Fruit fly (Drosophila melanogaster) whole organism, embryonic: ENCODE measurements around the gene CG2278.
A peak's percentile ranks its signal among the peaks of the same experiment; 100 is the strongest.

ENCODE experiments used
- Antp ChIP-seq: fragments of 200-800 bp; sonication (Bioruptor generic); optimal IDR thresholded peaks from 3 replicates; lab custom pipeline; 2016; ENCODE audit warnings: missing biosample characterization, missing genetic modification characterization
- CG10147 ChIP-seq: fragments of 200-800 bp; sonication (Bioruptor generic); optimal IDR thresholded peaks from 2 replicates; lab custom pipeline; 2019; ENCODE audit warnings: missing biosample characterization, mild to moderate bottlenecking, missing genetic modification characterization, moderate library complexity
- CG10209 ChIP-seq: fragments of 200-800 bp; sonication (Bioruptor generic); optimal IDR thresholded peaks from 3 replicates; lab custom pipeline; 2017; ENCODE audit warnings: missing biosample characterization, mild to moderate bottlenecking, missing genetic modification characterization, missing genetic modification reagents
- CG10267 ChIP-seq: fragments of 200-800 bp; sonication (Bioruptor generic); optimal IDR thresholded peaks from 2 replicates; lab custom pipeline; 2018; ENCODE audit warnings: missing biosample characterization, mild to moderate bottlenecking, missing genetic modification characterization, moderate library complexity
- CG10274 ChIP-seq: fragments of 200-800 bp; sonication (Bioruptor generic); optimal IDR thresholded peaks from 3 replicates; lab custom pipeline; 2017; ENCODE audit warnings: missing biosample characterization, mild to moderate bottlenecking, missing genetic modification characterization
- CG10654 ChIP-seq: fragments of 200-800 bp; sonication (Bioruptor generic); optimal IDR thresholded peaks from 2 replicates; lab custom pipeline; 2016; ENCODE audit warnings: missing biosample characterization, missing genetic modification characterization
- CG12391 ChIP-seq: fragments of 200-800 bp; sonication (Bioruptor generic); optimal IDR thresholded peaks from 3 replicates; lab custom pipeline; 2018; ENCODE audit warnings: missing biosample characterization, mild to moderate bottlenecking, missing genetic modification characterization, moderate library complexity
- CG12769 ChIP-seq: fragments of 200-800 bp; sonication (Bioruptor generic); optimal IDR thresholded peaks from 2 replicates; lab custom pipeline; 2019; ENCODE audit warnings: missing biosample characterization, mild to moderate bottlenecking, missing genetic modification characterization, moderate library complexity
- CG1602 ChIP-seq: fragments of 200-800 bp; sonication (Bioruptor generic); optimal IDR thresholded peaks from 3 replicates; lab custom pipeline; 2016; ENCODE audit warnings: missing biosample characterization, missing genetic modification characterization
- CG16813 ChIP-seq: fragments of 200-800 bp; sonication (Bioruptor generic); IDR thresholded peaks from 3 replicates; pipeline ENCODE4 v1.3.6; 2022; ENCODE audit warnings: missing biosample characterization, missing genetic modification characterization; ENCODE audit not compliant: partially characterized antibody
- CG2202 ChIP-seq: fragments of 200-800 bp; sonication (Bioruptor generic); optimal IDR thresholded peaks from 2 replicates; lab custom pipeline; 2018; ENCODE audit warnings: missing biosample characterization, mild to moderate bottlenecking, missing genetic modification characterization
- CG2712 ChIP-seq: fragments of 200-800 bp; optimal IDR thresholded peaks from 3 replicates; lab custom pipeline; 2019; ENCODE audit warnings: missing biosample characterization, mild to moderate bottlenecking, missing genetic modification characterization, moderate library complexity
- CG30020 ChIP-seq: fragments of 200-800 bp; optimal IDR thresholded peaks from 2 replicates; lab custom pipeline; 2019; ENCODE audit warnings: missing biosample characterization, mild to moderate bottlenecking, missing genetic modification characterization, moderate library complexity
- CG32532 ChIP-seq: fragments of 200-800 bp; sonication (Bioruptor generic); IDR thresholded peaks from 2 replicates; pipeline ENCODE4 v1.3.6; 2022; ENCODE audit warnings: missing biosample characterization, missing genetic modification characterization
- CG5180 ChIP-seq: fragments of 200-800 bp; sonication (Bioruptor generic); optimal IDR thresholded peaks from 3 replicates; lab custom pipeline; 2017; ENCODE audit warnings: missing biosample characterization, missing genetic modification characterization, mild to moderate bottlenecking, moderate library complexity, missing genetic modification reagents
- CG6683 ChIP-seq: fragments of 200-800 bp; sonication (Bioruptor generic); optimal IDR thresholded peaks from 2 replicates; lab custom pipeline; 2017; ENCODE audit warnings: missing biosample characterization, mild to moderate bottlenecking, missing genetic modification characterization, missing genetic modification reagents
- CG6813 ChIP-seq: fragments of 200-800 bp; sonication (Bioruptor generic); optimal IDR thresholded peaks from 2 replicates; lab custom pipeline; 2017; ENCODE audit warnings: missing biosample characterization, missing genetic modification characterization, mild to moderate bottlenecking, moderate library complexity, missing genetic modification reagents
- CG7839 ChIP-seq: fragments of 200-800 bp; sonication (Bioruptor generic); optimal IDR thresholded peaks from 3 replicates; lab custom pipeline; 2018; ENCODE audit warnings: missing biosample characterization, mild to moderate bottlenecking, missing genetic modification characterization, moderate library complexity
- CG9727 ChIP-seq: fragments of 200-800 bp; sonication (Bioruptor generic); optimal IDR thresholded peaks from 3 replicates; lab custom pipeline; 2017; ENCODE audit warnings: missing biosample characterization, mild to moderate bottlenecking, missing genetic modification characterization
- Jarid2 ChIP-seq: fragments of 200-800 bp; sonication (Bioruptor generic); optimal IDR thresholded peaks from 3 replicates; lab custom pipeline; 2017; ENCODE audit warnings: mild to moderate bottlenecking, missing biosample characterization, missing genetic modification reagents, missing genetic modification characterization
- MBD-R2 ChIP-seq: fragments of 200-800 bp; sonication (Bioruptor generic); IDR thresholded peaks from 2 replicates; pipeline ENCODE4 v1.3.6; 2022; ENCODE audit warnings: missing biosample characterization, missing genetic modification characterization
- Med ChIP-seq: fragments of 200-800 bp; sonication (Bioruptor generic); peaks from one replicate; lab custom pipeline; 2016; ENCODE audit warnings: missing biosample characterization, missing genetic modification characterization, mild to moderate bottlenecking, inconsistent platforms, moderate library complexity
- Oaz ChIP-seq: fragments of 200-800 bp; sonication (Bioruptor generic); IDR thresholded peaks from 2 replicates; pipeline ENCODE4 v1.3.6; 2022; ENCODE audit warnings: missing biosample characterization, missing genetic modification characterization
- Pdp1 ChIP-seq, 2 experiments: fragments of 200-800 bp; sonication (Bioruptor generic); optimal IDR thresholded peaks; 3 replicates each; lab custom pipeline; 2016; ENCODE audit warnings: missing biosample characterization in 2 of 2, missing genetic modification characterization in 2 of 2, mild to moderate bottlenecking in 1 of 2, moderate library complexity in 1 of 2
- Tbp ChIP-seq: fragments of >200 bp; optimal IDR thresholded peaks from 2 replicates; lab custom pipeline; 2018; ENCODE audit warnings: missing biosample characterization, missing genetic modification characterization
- Trl ChIP-seq, 3 experiments: fragments of >200 bp in 2 of 3; fragments of 200-800 bp in 1 of 3; sonication (Bioruptor generic) in 1 of 3; optimal IDR thresholded peaks; 2 replicates in 1 of 3; 3 replicates in 2 of 3; lab custom pipeline; 2016 to 2017; ENCODE audit warnings: missing biosample characterization in 1 of 3, missing genetic modification characterization in 1 of 3
- Usf ChIP-seq: fragments of 200-800 bp; sonication (Bioruptor generic); optimal IDR thresholded peaks from 2 replicates; lab custom pipeline; 2017; ENCODE audit warnings: missing genotype, missing biosample characterization, missing genetic modification characterization
- ap ChIP-seq: fragments of 200-800 bp; sonication (Bioruptor generic); IDR thresholded peaks from 2 replicates; pipeline ENCODE4 v1.3.6; 2022; ENCODE audit warnings: missing biosample characterization, missing genetic modification characterization
- ara ChIP-seq: fragments of 200-800 bp; sonication (Bioruptor generic); IDR thresholded peaks from 2 replicates; pipeline ENCODE4 v1.3.6; 2022; ENCODE audit warnings: missing biosample characterization, missing genetic modification characterization
- dan ChIP-seq: fragments of 200-800 bp; sonication (Bioruptor generic); IDR thresholded peaks from 2 replicates; pipeline ENCODE4 v1.3.6; 2022; ENCODE audit warnings: missing biosample characterization, missing genetic modification characterization
- eyg ChIP-seq: fragments of 200-800 bp; sonication (Bioruptor generic); optimal IDR thresholded peaks from 3 replicates; lab custom pipeline; 2016; ENCODE audit warnings: missing biosample characterization, missing genetic modification characterization
- fd102C ChIP-seq: fragments of 200-800 bp; sonication (Bioruptor generic); optimal IDR thresholded peaks from 2 replicates; lab custom pipeline; 2018; ENCODE audit warnings: missing biosample characterization, mild to moderate bottlenecking, missing genetic modification characterization, moderate library complexity
- fd3F ChIP-seq: fragments of 200-800 bp; sonication (Bioruptor generic); optimal IDR thresholded peaks from 2 replicates; lab custom pipeline; 2018; ENCODE audit warnings: missing biosample characterization, mild to moderate bottlenecking, missing genetic modification characterization, moderate library complexity
- fu2 ChIP-seq: fragments of 200-800 bp; sonication (Bioruptor generic); optimal IDR thresholded peaks from 2 replicates; lab custom pipeline; 2016; ENCODE audit warnings: missing biosample characterization, missing genetic modification characterization
- her ChIP-seq: fragments of 200-800 bp; sonication (Bioruptor generic); optimal IDR thresholded peaks from 2 replicates; lab custom pipeline; 2016; ENCODE audit warnings: missing biosample characterization, missing genetic modification characterization
- jumu ChIP-seq: fragments of 200-800 bp; sonication (Bioruptor generic); optimal IDR thresholded peaks from 3 replicates; lab custom pipeline; 2016; ENCODE audit warnings: missing biosample characterization, missing genetic modification characterization
- lab ChIP-seq: fragments of 200-800 bp; sonication (Bioruptor generic); optimal IDR thresholded peaks from 3 replicates; lab custom pipeline; 2017; ENCODE audit warnings: missing biosample characterization, missing genetic modification characterization, mild to moderate bottlenecking, moderate library complexity, missing genetic modification reagents
- luna ChIP-seq: fragments of 200-800 bp; sonication (Bioruptor generic); optimal IDR thresholded peaks from 2 replicates; lab custom pipeline; 2016; ENCODE audit warnings: missing biosample characterization, missing genetic modification characterization
- oc ChIP-seq: fragments of 200-800 bp; sonication (Bioruptor generic); optimal IDR thresholded peaks from 2 replicates; lab custom pipeline; 2018; ENCODE audit warnings: missing biosample characterization, mild to moderate bottlenecking, missing genetic modification characterization, moderate library complexity
- otp ChIP-seq: fragments of 200-800 bp; sonication (Bioruptor generic); IDR thresholded peaks from 3 replicates; pipeline ENCODE4, ENCODE4 v1.3.6; 2022; ENCODE audit warnings: missing biosample characterization, missing genetic modification characterization
- phol ChIP-seq: fragments of 200-800 bp; sonication (Bioruptor generic); optimal IDR thresholded peaks from 3 replicates; lab custom pipeline; 2018; ENCODE audit warnings: missing biosample characterization, mild to moderate bottlenecking, missing genetic modification characterization, moderate library complexity
- slbo ChIP-seq: fragments of 200-800 bp; sonication (Bioruptor generic); IDR thresholded peaks from 2 replicates; pipeline ENCODE4 v1.3.6; 2022; ENCODE audit warnings: missing biosample characterization, missing genetic modification characterization
- slou ChIP-seq: fragments of 200-800 bp; sonication (Bioruptor generic); optimal IDR thresholded peaks from 3 replicates; lab custom pipeline; 2016; ENCODE audit warnings: missing biosample characterization, missing genetic modification characterization
- sna ChIP-seq: fragments of 200-800 bp; sonication (Bioruptor generic); IDR thresholded peaks from 2 replicates; pipeline ENCODE4 v1.3.6; 2022; ENCODE audit warnings: missing biosample characterization, missing genetic modification characterization; ENCODE audit not compliant: partially characterized antibody
- sug ChIP-seq: fragments of 200-800 bp; optimal IDR thresholded peaks from 2 replicates; lab custom pipeline; 2019; ENCODE audit warnings: missing biosample characterization, mild to moderate bottlenecking, missing genetic modification characterization, moderate library complexity
- tgo ChIP-seq: fragments of 200-800 bp; sonication (Bioruptor generic); IDR thresholded peaks from 3 replicates; pipeline ENCODE4 v1.3.6; 2022; ENCODE audit warnings: missing biosample characterization, missing genetic modification characterization
- tio ChIP-seq: fragments of 200-800 bp; sonication (Bioruptor generic); optimal IDR thresholded peaks from 2 replicates; lab custom pipeline; 2017; ENCODE audit warnings: missing biosample characterization, missing genetic modification characterization, inconsistent platforms
- toy ChIP-seq: fragments of 200-800 bp; sonication (Bioruptor generic); IDR thresholded peaks from 2 replicates; pipeline ENCODE4 v1.3.6; 2022; ENCODE audit warnings: missing biosample characterization, missing genetic modification characterization
- wdn ChIP-seq: fragments of 200-800 bp; sonication (Bioruptor generic); IDR thresholded peaks from 2 replicates; pipeline ENCODE4 v1.3.6; 2022; ENCODE audit warnings: missing biosample characterization, missing genetic modification characterization

The CG2278 gene

dm6 chrX:8202724-8203362 lies 32.8 kb upstream of the CG2278 start (continued):
- no peak for TF ChIP-seq CG6683 (GFP tag; lab: Kevin White, UChicago)
- TF ChIP-seq tio (GFP tag; lab: Kevin White, UChicago) = no peak
- no peak for TF ChIP-seq sna (GFP tag; lab: Robert Waterston, UW)
- TF ChIP-seq fd102C (GFP tag; lab: Kevin White, UChicago) = no peak
- peak; percentile 45 for TF ChIP-seq slbo (GFP tag; lab: Robert Waterston, UW)
- TF ChIP-seq toy = no peak
- TF ChIP-seq CG30020 (tag; lab: Kevin White, UChicago) = no peak
- TF ChIP-seq ap = no peak
- no peak for TF ChIP-seq eyg (GFP tag; lab: Kevin White, UChicago)
- TF ChIP-seq tgo (GFP tag; lab: Robert Waterston, UW) = peak; percentile 40; the same call in 2 of the 3 replicates
- TF ChIP-seq CG7839 (tag; lab: Kevin White, UChicago) = peak; percentile 45
- peak; percentile 15 for TF ChIP-seq CG2712 (tag; lab: Kevin White, UChicago)
- no peak for TF ChIP-seq Tbp (GFP tag; lab: Kevin White, UChicago)
- no peak for TF ChIP-seq Jarid2
- TF ChIP-seq Usf (GFP tag; lab: Kevin White, UChicago) = no peak
- TF ChIP-seq CG9727 (GFP tag; lab: Kevin White, UChicago) = peak; percentile 16
- no peak for TF ChIP-seq CG6813
- TF ChIP-seq otp (GFP tag; lab: Robert Waterston, UW) = no peak
- peak; percentile 4 for TF ChIP-seq Antp
- TF ChIP-seq CG1602 (GFP tag; lab: Kevin White, UChicago) = no peak
- TF ChIP-seq dan (GFP tag; lab: Robert Waterston, UW) = no peak
- peak in 1 of 2 experiments; percentile 21 for TF ChIP-seq Pdp1 (GFP tag; optimal IDR thresholded peaks at IDR 0.05; lab: Kevin White, UChicago)
- TF ChIP-seq luna = no peak
- TF ChIP-seq CG32532 (GFP tag; lab: Robert Waterston, UW) = 0 out of 2 replicates have a peak, but pooled peaks have one; percentile 10
- TF ChIP-seq CG10209 = peak; percentile 10
- TF ChIP-seq slou (GFP tag; lab: Kevin White, UChicago) = no peak
- no peak for TF ChIP-seq CG2202 (tag; lab: Kevin White, UChicago)
- no peak for TF ChIP-seq jumu (GFP tag; lab: Kevin White, UChicago)
- no peak for TF ChIP-seq wdn
- TF ChIP-seq CG12391 (tag; lab: Kevin White, UChicago) = peak; percentile 28
- no peak for TF ChIP-seq CG10274 (GFP tag; lab: Kevin White, UChicago)
- no peak for TF ChIP-seq Oaz (GFP tag; lab: Robert Waterston, UW)
- TF ChIP-seq Trl (optimal IDR thresholded peaks at IDR 0.05; lab: Kevin White, UChicago) = no peak
- no peak for TF ChIP-seq Trl (GFP tag; optimal IDR thresholded peaks at IDR 0.05; lab: Kevin White, UChicago)
- peak; percentile 12 for TF ChIP-seq phol (tag; lab: Kevin White, UChicago)
- TF ChIP-seq CG10147 (GFP tag; lab: Kevin White, UChicago) = no peak
- no peak for TF ChIP-seq CG16813 (GFP tag; lab: Robert Waterston, UW)
- TF ChIP-seq CG10654 (GFP tag; lab: Kevin White, UChicago) = no peak
- peak; percentile 42 for TF ChIP-seq CG12769
- peak; percentile 77 for TF ChIP-seq Med
- TF ChIP-seq ara = no peak
- TF ChIP-seq her (GFP tag; lab: Kevin White, UChicago) = no peak
- TF ChIP-seq fd3F = no peak
- TF ChIP-seq oc (tag; lab: Kevin White, UChicago) = no peak
- TF ChIP-seq MBD-R2 (GFP tag; lab: Robert Waterston, UW) = no peak
- TF ChIP-seq CG5180 (GFP tag; lab: Kevin White, UChicago) = no peak
- no peak for TF ChIP-seq fu2 (GFP tag; lab: Kevin White, UChicago)
- TF ChIP-seq CG10267 (tag; lab: Kevin White, UChicago) = no peak
- no peak for TF ChIP-seq sug (tag; lab: Kevin White, UChicago)
- TF ChIP-seq lab (GFP tag; lab: Kevin White, UChicago) = peak; percentile 48
